Worm (Caenorhabditis elegans) whole organism, young adult: Measurements from ENCODE around the gene ech-9.

Source experiments
- T26A5.8 ChIP-seq: sonication (generic microtip); optimal IDR thresholded peaks from 2 replicates; lab custom pipeline; 2016; ENCODE audit warnings: missing genetic modification characterization, missing compliant biosample characterization
- madf-6 ChIP-seq: fragments of 200-800 bp; sonication (Bioruptor generic); IDR thresholded peaks from 2 replicates; pipeline ENCODE4 v1.3.6; 2022; ENCODE audit warnings: missing genetic modification reagents, missing genetic modification characterization, missing compliant biosample characterization
- nhr-90 ChIP-seq: sonication (generic microtip); optimal IDR thresholded peaks from 2 replicates; lab custom pipeline; 2016; ENCODE audit warnings: missing genotype, mild to moderate bottlenecking, missing genetic modification characterization, missing compliant biosample characterization
- pha-4 ChIP-seq: fragments of 150-350 bp; sonication (generic microtip); optimal IDR thresholded peaks from 2 replicates; lab custom pipeline; 2014; ENCODE audit warnings: missing biosample characterization, missing genetic modification reagents, missing genetic modification characterization
- snpc-4 ChIP-seq, 5 experiments: fragments of 150-350 bp in 1 of 5; sonication (generic microtip) in 4 of 5; optimal IDR thresholded peaks; 2 replicates each; lab custom pipeline; 2014 to 2018; ENCODE audit warnings: missing genetic modification characterization in 5 of 5, missing biosample characterization in 3 of 5, antibody characterized with exemption in 2 of 5, mild to moderate bottlenecking in 2 of 5, missing compliant biosample characterization in 2 of 5, missing genotype in 2 of 5, moderate library complexity in 2 of 5, missing genetic modification reagents in 1 of 5
- unc-62 ChIP-seq: fragments of 150-350 bp; optimal IDR thresholded peaks from 2 replicates; lab custom pipeline; 2014; ENCODE audit warnings: missing biosample characterization, missing genetic modification reagents, missing genetic modification characterization

ce11 chrIV:10227534-10227933, 7.6 kb downstream of the ech-9 start, which contains the start of gene F01G10.6:
- TF ChIP-seq pha-4 (tag; lab: Kevin White, UChicago) (no peak), madf-6 (no peak), unc-62 (no peak), snpc-4 (GFP tag; optimal IDR thresholded peaks at IDR 0.05; lab: Kevin White, UChicago) (no peak), snpc-4 (tag; optimal IDR thresholded peaks at IDR 0.05; lab: Kevin White, UChicago) (no peak), nhr-90 (tag; lab: Kevin White, UChicago) (no peak), T26A5.8 (tag; lab: Kevin White, UChicago) (no peak)
